Worm (Caenorhabditis elegans) whole organism, L3 larva: ENCODE results near the gene F58H1.3.
A peak's percentile ranks its signal among the peaks of the same experiment; 100 is the strongest.

Experiments
- ZK546.5 ChIP-seq: sonication (generic microtip); optimal IDR thresholded peaks from 2 replicates; lab custom pipeline; 2017; ENCODE audit warnings: missing biosample characterization, missing genetic modification characterization
- ama-1 ChIP-seq: fragments of 150-350 bp; optimal IDR thresholded peaks from 2 replicates; lab custom pipeline; 2018
- mdl-1 ChIP-seq: fragments of 150-350 bp; optimal IDR thresholded peaks from 2 replicates; lab custom pipeline; 2014; ENCODE audit warnings: missing biosample characterization, missing genetic modification characterization
- nhr-28 ChIP-seq: fragments of 150-350 bp; optimal IDR thresholded peaks from 2 replicates; lab custom pipeline; 2014; ENCODE audit warnings: missing biosample characterization, missing genetic modification characterization
- nhr-76 ChIP-seq: fragments of 150-350 bp; sonication (generic microtip); optimal IDR thresholded peaks from 5 replicates; lab custom pipeline; 2014; ENCODE audit warnings: missing biosample characterization, missing genetic modification characterization
- pha-4 ChIP-seq: fragments of 150-350 bp; optimal IDR thresholded peaks from 2 replicates; lab custom pipeline; 2014; ENCODE audit warnings: missing biosample characterization, missing genetic modification reagents, missing genetic modification characterization

DNA sequence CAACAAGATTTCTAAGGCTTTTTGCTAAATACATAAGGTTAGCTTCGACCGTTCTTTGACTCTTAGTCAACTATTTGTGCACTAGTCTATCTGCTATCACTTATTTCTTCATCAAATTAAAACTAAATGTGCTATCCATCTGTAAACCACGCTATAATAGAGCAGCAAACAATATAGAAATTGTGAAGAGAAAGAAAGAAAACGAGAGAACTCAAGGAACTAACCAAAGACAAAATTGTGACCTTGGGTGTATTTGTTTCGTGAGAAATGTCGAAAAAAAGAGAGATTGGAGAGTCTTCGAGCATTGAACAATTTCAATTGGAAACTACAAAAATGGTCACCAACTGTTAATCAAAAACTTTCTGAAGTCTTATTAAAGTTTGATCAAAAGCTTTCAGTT, 48.7 kb upstream of the F58H1.3 start:
- TF ChIP-seq ZK546.5 (no peak), mdl-1 (no peak), ama-1 (lab: Kevin White, UChicago) (no peak), nhr-76 (no peak), nhr-28 (tag; lab: Kevin White, UChicago) (no peak), pha-4 (tag; lab: Kevin White, UChicago) (peak; percentile 73)
